Fruit fly (Drosophila melanogaster) whole organism, embryonic: ENCODE data around the gene Sprn.

Experiments
- C15 ChIP-seq: fragments of 200-800 bp; sonication (Bioruptor generic); IDR thresholded peaks from 3 replicates; pipeline ENCODE4 v1.3.6; 2022; ENCODE audit warnings: missing biosample characterization, missing genetic modification characterization
- CG10321 ChIP-seq: fragments of 200-800 bp; sonication (Bioruptor generic); IDR thresholded peaks from 2 replicates; pipeline ENCODE4 v1.3.6; 2022; ENCODE audit warnings: missing biosample characterization, missing genetic modification characterization
- CG10431 ChIP-seq: fragments of 200-800 bp; sonication (Bioruptor generic); optimal IDR thresholded peaks from 3 replicates; lab custom pipeline; 2018; ENCODE audit warnings: missing biosample characterization, mild to moderate bottlenecking, missing genetic modification characterization
- CG10959 ChIP-seq: fragments of 200-800 bp; sonication (Bioruptor generic); IDR thresholded peaks from 2 replicates; pipeline ENCODE4 v1.3.6; 2022; ENCODE audit warnings: missing biosample characterization, missing genetic modification characterization
- CG11085 ChIP-seq: fragments of 200-800 bp; sonication (Bioruptor generic); IDR thresholded peaks from 2 replicates; pipeline ENCODE4 v1.3.6; 2022; ENCODE audit warnings: missing biosample characterization, missing genetic modification characterization
- CG12155 ChIP-seq: fragments of 200-800 bp; sonication (Bioruptor generic); optimal IDR thresholded peaks from 3 replicates; lab custom pipeline; 2016; ENCODE audit warnings: missing biosample characterization, missing genetic modification characterization
- CG13123 ChIP-seq: fragments of 200-800 bp; sonication (Bioruptor generic); optimal IDR thresholded peaks from 2 replicates; lab custom pipeline; 2016; ENCODE audit warnings: missing biosample characterization, missing genetic modification characterization
- CG15269 ChIP-seq: fragments of 200-800 bp; sonication (Bioruptor generic); optimal IDR thresholded peaks from 2 replicates; lab custom pipeline; 2018; ENCODE audit warnings: missing biosample characterization, mild to moderate bottlenecking, missing genetic modification characterization, moderate library complexity
- CG18764 ChIP-seq: fragments of 200-800 bp; sonication (Bioruptor generic); optimal IDR thresholded peaks from 3 replicates; lab custom pipeline; 2016; ENCODE audit warnings: missing biosample characterization, missing genetic modification characterization
- CG2116 ChIP-seq: fragments of 200-800 bp; sonication (Bioruptor generic); optimal IDR thresholded peaks from 3 replicates; lab custom pipeline; 2018; ENCODE audit warnings: missing biosample characterization, mild to moderate bottlenecking, missing genetic modification characterization
- CG2120 ChIP-seq: fragments of 200-800 bp; sonication (Bioruptor generic); optimal IDR thresholded peaks from 3 replicates; lab custom pipeline; 2016; ENCODE audit warnings: missing biosample characterization, missing genetic modification characterization
- CG2199 ChIP-seq: fragments of 200-800 bp; sonication (Bioruptor generic); IDR thresholded peaks from 3 replicates; pipeline ENCODE4 v1.3.6; 2022; ENCODE audit warnings: missing biosample characterization, missing genetic modification characterization
- CG3407 ChIP-seq: fragments of 200-800 bp; sonication (Bioruptor generic); optimal IDR thresholded peaks from 2 replicates; lab custom pipeline; 2018; ENCODE audit warnings: missing biosample characterization, mild to moderate bottlenecking, missing genetic modification characterization
- CG3995 ChIP-seq: fragments of 200-800 bp; sonication (Bioruptor generic); optimal IDR thresholded peaks from 3 replicates; lab custom pipeline; 2016; ENCODE audit warnings: missing biosample characterization, missing genetic modification characterization
- CG42726 ChIP-seq: fragments of 200-800 bp; sonication (Bioruptor generic); IDR thresholded peaks from 2 replicates; pipeline ENCODE4 v1.3.6; 2022; ENCODE audit warnings: missing biosample characterization, missing genetic modification characterization; ENCODE audit not compliant: partially characterized antibody
- CG6654 ChIP-seq: fragments of 200-800 bp; sonication (Bioruptor generic); optimal IDR thresholded peaks from 2 replicates; lab custom pipeline; 2017; ENCODE audit warnings: missing biosample characterization, mild to moderate bottlenecking, missing genetic modification characterization
- CG6689 ChIP-seq: fragments of 200-800 bp; sonication (Bioruptor generic); IDR thresholded peaks from 2 replicates; pipeline ENCODE4 v1.3.6; 2022; ENCODE audit warnings: missing biosample characterization, missing genetic modification characterization
- CG7357 ChIP-seq: fragments of 200-800 bp; sonication (Bioruptor generic); IDR thresholded peaks from 3 replicates; pipeline ENCODE4 v1.3.6; 2022; ENCODE audit warnings: missing biosample characterization, missing genetic modification characterization
- CG7786 ChIP-seq: fragments of 200-800 bp; sonication (Bioruptor generic); optimal IDR thresholded peaks from 2 replicates; lab custom pipeline; 2016; ENCODE audit warnings: missing biosample characterization, missing genetic modification characterization
- CG8281 ChIP-seq: fragments of 200-800 bp; sonication (Bioruptor generic); optimal IDR thresholded peaks from 2 replicates; lab custom pipeline; 2018; ENCODE audit warnings: missing biosample characterization, mild to moderate bottlenecking, missing genetic modification characterization, moderate library complexity
- CG9609 ChIP-seq: fragments of 200-800 bp; sonication (Bioruptor generic); optimal IDR thresholded peaks from 3 replicates; lab custom pipeline; 2016; ENCODE audit warnings: missing biosample characterization, missing genetic modification characterization
- CHES-1-like ChIP-seq: fragments of 200-800 bp; sonication (Bioruptor generic); optimal IDR thresholded peaks from 2 replicates; lab custom pipeline; 2016; ENCODE audit warnings: missing biosample characterization, missing genetic modification characterization
- CTCF ChIP-seq: fragments of 200-800 bp; sonication (Bioruptor generic); optimal IDR thresholded peaks from 2 replicates; lab custom pipeline; 2017; ENCODE audit warnings: missing biosample characterization, mild to moderate bottlenecking, missing genetic modification characterization, moderate library complexity
- Deaf1 ChIP-seq: fragments of 200-800 bp; optimal IDR thresholded peaks from 3 replicates; lab custom pipeline; 2019; ENCODE audit warnings: missing biosample characterization, mild to moderate bottlenecking, missing genetic modification characterization, moderate library complexity
- Dip2 ChIP-seq: fragments of 200-800 bp; sonication (Bioruptor generic); IDR thresholded peaks from 2 replicates; pipeline ENCODE4 v1.3.6; 2022; ENCODE audit warnings: missing biosample characterization, missing genetic modification characterization
- H15 ChIP-seq: fragments of 200-800 bp; sonication (Bioruptor generic); IDR thresholded peaks from 3 replicates; pipeline ENCODE4 v1.3.6; 2022; ENCODE audit warnings: missing biosample characterization, missing genetic modification characterization
- Kr ChIP-seq: fragments of 200-800 bp; sonication (Bioruptor generic); optimal IDR thresholded peaks from 2 replicates; lab custom pipeline; 2017; ENCODE audit warnings: missing biosample characterization, mild to moderate bottlenecking, missing genetic modification characterization
- MTF-1 ChIP-seq: fragments of 200-800 bp; sonication (Bioruptor generic); optimal IDR thresholded peaks from 2 replicates; lab custom pipeline; 2018; ENCODE audit warnings: missing biosample characterization, mild to moderate bottlenecking, missing genetic modification characterization, borderline replicate concordance
- Nf-YA ChIP-seq: fragments of 200-800 bp; sonication (Bioruptor generic); IDR thresholded peaks from 2 replicates; pipeline ENCODE4 v1.3.6; 2022; ENCODE audit warnings: missing biosample characterization, missing genetic modification characterization
- Nf-YB ChIP-seq: fragments of 200-800 bp; sonication (Bioruptor generic); optimal IDR thresholded peaks from 3 replicates; lab custom pipeline; 2019; ENCODE audit warnings: missing biosample characterization, mild to moderate bottlenecking, missing genetic modification characterization, moderate library complexity
- Nf-YC ChIP-seq: fragments of 200-800 bp; optimal IDR thresholded peaks from 3 replicates; lab custom pipeline; 2019; ENCODE audit warnings: missing biosample characterization, mild to moderate bottlenecking, missing genetic modification characterization, moderate library complexity
- Scr ChIP-seq: fragments of 200-800 bp; sonication (Bioruptor generic); IDR thresholded peaks from 2 replicates; pipeline ENCODE4 v1.3.6; 2022; ENCODE audit warnings: missing biosample characterization, missing genetic modification characterization; ENCODE audit not compliant: partially characterized antibody
- Xrp1 ChIP-seq: fragments of 200-800 bp; sonication (Bioruptor generic); IDR thresholded peaks from 2 replicates; pipeline ENCODE4 v1.3.6; 2022; ENCODE audit warnings: missing biosample characterization, missing genetic modification characterization
- ac ChIP-seq: fragments of 200-800 bp; sonication (Bioruptor generic); optimal IDR thresholded peaks from 3 replicates; lab custom pipeline; 2017; ENCODE audit warnings: missing biosample characterization, mild to moderate bottlenecking, missing genetic modification characterization
- az2 ChIP-seq: fragments of 200-800 bp; sonication (Bioruptor generic); optimal IDR thresholded peaks from 3 replicates; lab custom pipeline; 2016; ENCODE audit warnings: missing biosample characterization, missing genetic modification characterization
- chinmo ChIP-seq: fragments of 200-800 bp; sonication (Bioruptor generic); IDR thresholded peaks from 4 replicates; pipeline ENCODE4 v1.3.6; 2022; ENCODE audit warnings: missing biosample characterization, missing genetic modification characterization; ENCODE audit not compliant: partially characterized antibody
- crc ChIP-seq: fragments of 200-800 bp; sonication (Bioruptor generic); optimal IDR thresholded peaks from 2 replicates; lab custom pipeline; 2016; ENCODE audit warnings: missing biosample characterization, missing genetic modification characterization
- dm ChIP-seq: fragments of 200-800 bp; sonication (Bioruptor generic); optimal IDR thresholded peaks from 3 replicates; lab custom pipeline; 2016; ENCODE audit warnings: missing biosample characterization, missing genetic modification characterization
- dmrt11E ChIP-seq: fragments of 200-800 bp; sonication (Bioruptor generic); optimal IDR thresholded peaks from 3 replicates; lab custom pipeline; 2018; ENCODE audit warnings: missing biosample characterization, mild to moderate bottlenecking, missing genetic modification characterization, moderate library complexity
- exex ChIP-seq: fragments of 200-800 bp; sonication (Bioruptor generic); optimal IDR thresholded peaks from 4 replicates; lab custom pipeline; 2018; ENCODE audit warnings: missing biosample characterization, mild to moderate bottlenecking, missing genetic modification characterization, moderate library complexity
- fd3F ChIP-seq: fragments of 200-800 bp; sonication (Bioruptor generic); optimal IDR thresholded peaks from 2 replicates; lab custom pipeline; 2018; ENCODE audit warnings: missing biosample characterization, mild to moderate bottlenecking, missing genetic modification characterization, moderate library complexity
- fd96Cb ChIP-seq: fragments of 200-800 bp; sonication (Bioruptor generic); optimal IDR thresholded peaks from 2 replicates; lab custom pipeline; 2018; ENCODE audit warnings: missing biosample characterization, mild to moderate bottlenecking, missing genetic modification characterization, moderate library complexity
- grau ChIP-seq: fragments of 200-800 bp; optimal IDR thresholded peaks from 3 replicates; lab custom pipeline; 2019; ENCODE audit warnings: missing biosample characterization, mild to moderate bottlenecking, missing genetic modification characterization, moderate library complexity
- h ChIP-seq: fragments of >200 bp; optimal IDR thresholded peaks from 2 replicates; lab custom pipeline; 2017
- pb ChIP-seq: fragments of 200-800 bp; sonication (Bioruptor generic); optimal IDR thresholded peaks from 3 replicates; lab custom pipeline; 2016; ENCODE audit warnings: missing biosample characterization, missing genetic modification characterization
- pfk ChIP-seq: fragments of 200-800 bp; sonication (Bioruptor generic); optimal IDR thresholded peaks from 2 replicates; lab custom pipeline; 2018; ENCODE audit warnings: missing biosample characterization, mild to moderate bottlenecking, missing genetic modification characterization, moderate library complexity
- phol ChIP-seq: fragments of 200-800 bp; sonication (Bioruptor generic); optimal IDR thresholded peaks from 3 replicates; lab custom pipeline; 2018; ENCODE audit warnings: missing biosample characterization, mild to moderate bottlenecking, missing genetic modification characterization, moderate library complexity
- pum ChIP-seq: fragments of 200-800 bp; sonication (Bioruptor generic); optimal IDR thresholded peaks from 2 replicates; lab custom pipeline; 2016; ENCODE audit warnings: missing biosample characterization, missing genetic modification characterization
- ranshi ChIP-seq: fragments of 200-800 bp; sonication (Bioruptor generic); IDR thresholded peaks from 2 replicates; pipeline ENCODE4 v1.3.6; 2022; ENCODE audit warnings: missing biosample characterization, missing genetic modification characterization
- run ChIP-seq: fragments of 200-800 bp; sonication (Bioruptor generic); optimal IDR thresholded peaks from 3 replicates; lab custom pipeline; 2018; ENCODE audit warnings: missing biosample characterization, mild to moderate bottlenecking, missing genetic modification characterization
- tna ChIP-seq: fragments of 200-800 bp; sonication (Bioruptor generic); IDR thresholded peaks from 2 replicates; pipeline ENCODE4 v1.3.6; 2022; ENCODE audit warnings: missing biosample characterization, missing genetic modification characterization; ENCODE audit not compliant: partially characterized antibody
- twi ChIP-seq: fragments of 200-800 bp; optimal IDR thresholded peaks from 2 replicates; lab custom pipeline; 2019; ENCODE audit warnings: missing biosample characterization, mild to moderate bottlenecking, missing genetic modification characterization, moderate library complexity

The Sprn gene

dm6 chr3L:11927287-11927743, 48.4 kb downstream of the Sprn start, which contains the start of gene byn (continued):
- TF ChIP-seq Nf-YC (tag; lab: Kevin White, UChicago) (peak; percentile 95), Dip2 (GFP tag; lab: Robert Waterston, UW) (no peak), CHES-1-like (no peak), Deaf1 (tag; lab: Kevin White, UChicago) (peak; percentile 64), CG6654 (GFP tag; lab: Kevin White, UChicago) (no peak), CG7357 (GFP tag; lab: Robert Waterston, UW) (no peak), CG11085 (GFP tag; lab: Robert Waterston, UW) (no peak), pb (no peak), CG10321 (GFP tag; lab: Robert Waterston, UW) (peak; percentile 91), chinmo (GFP tag; lab: Robert Waterston, UW) (0 out of 4 replicates have a peak, but pooled peaks have one; percentile 31), MTF-1 (GFP tag; lab: Kevin White, UChicago) (no peak), CG2120 (GFP tag; lab: Kevin White, UChicago) (no peak), tna (no peak), phol (tag; lab: Kevin White, UChicago) (no peak), H15 (GFP tag; lab: Robert Waterston, UW) (no peak), CG18764 (GFP tag; lab: Kevin White, UChicago) (no peak), pfk (no peak), Xrp1 (GFP tag; lab: Robert Waterston, UW) (no peak), Scr (0 out of 2 replicates have a peak, but pooled peaks have one; percentile 11), h (lab: Kevin White, UChicago) (no peak), fd3F (GFP tag; lab: Kevin White, UChicago) (no peak), CG15269 (tag; lab: Kevin White, UChicago) (no peak), grau (tag; lab: Kevin White, UChicago) (no peak), CG42726 (GFP tag; lab: Robert Waterston, UW) (0 out of 2 replicates have a peak, but pooled peaks have one; percentile 32), CG10431 (GFP tag; lab: Kevin White, UChicago) (no peak), CG12155 (GFP tag; lab: Kevin White, UChicago) (no peak), twi (no peak), CG13123 (GFP tag; lab: Kevin White, UChicago) (no peak), Nf-YA (GFP tag; lab: Robert Waterston, UW) (peak; percentile 45; the same call in 1 of the 2 replicates), CG3407 (no peak), ac (GFP tag; lab: Kevin White, UChicago) (no peak), CTCF (GFP tag; lab: Kevin White, UChicago) (no peak), crc (GFP tag; lab: Kevin White, UChicago) (no peak), CG9609 (GFP tag; lab: Kevin White, UChicago) (no peak), CG3995 (GFP tag; lab: Kevin White, UChicago) (no peak), CG6689 (GFP tag; lab: Robert Waterston, UW) (no peak), exex (tag; lab: Kevin White, UChicago) (no peak), CG2199 (GFP tag; lab: Robert Waterston, UW) (no peak), fd96Cb (tag; lab: Kevin White, UChicago) (no peak), run (no peak), CG10959 (no peak), CG8281 (tag; lab: Kevin White, UChicago) (no peak), CG7786 (GFP tag; lab: Kevin White, UChicago) (no peak), CG2116 (GFP tag; lab: Kevin White, UChicago) (no peak), dm (no peak), dmrt11E (tag; lab: Kevin White, UChicago) (no peak), ranshi (0 out of 2 replicates have a peak, but pooled peaks have one; percentile 16), az2 (GFP tag; lab: Kevin White, UChicago) (no peak), Kr (GFP tag; lab: Kevin White, UChicago) (no peak), pum (no peak), Nf-YB (peak; percentile 95), C15 (no peak)
